In genomic region chr3L:19649374-19649948, dm6 we compare ENCODE assay signal across 1 fruit fly cellular context.
A peak's percentile ranks its signal among the peaks of the same experiment; 100 is the strongest.
TF ChIP-seq lines count a peak whose summit lies in the region.

Gene Oat (minus strand): TSS chr3L:19649851.

TF ChIP-seq in whole organism, embryonic, 481 proteins besides CTCF, POLR2A, EP300 and RAD21 (continued from another document):
- TF ChIP-seq otp (GFP tag; IDR thresholded peaks at IDR 0.05; lab: Robert Waterston, UW) (0 out of 3 replicates have a peak, but pooled peaks have one; percentile 4), Sry-β (GFP tag; optimal IDR thresholded peaks at IDR 0.05; lab: Kevin White, UChicago) (no peak), CG32532 (GFP tag; IDR thresholded peaks at IDR 0.05; lab: Robert Waterston, UW) (0 out of 2 replicates have a peak, but pooled peaks have one; percentile 12), hb (GFP tag; IDR thresholded peaks at IDR 0.05; lab: Robert Waterston, UW; ENCODE audit: partially characterized antibody) (no peak), CG34376 (GFP tag; optimal IDR thresholded peaks at IDR 0.05; lab: Kevin White, UChicago) (peak; percentile 50), CG34224 (GFP tag; IDR thresholded peaks at IDR 0.05; lab: Robert Waterston, UW; ENCODE audit: partially characterized antibody) (no peak), psq (GFP tag; optimal IDR thresholded peaks at IDR 0.05; lab: Kevin White, UChicago) (no peak), luna (GFP tag; optimal IDR thresholded peaks at IDR 0.05; lab: Kevin White, UChicago) (no peak), stwl (tag; optimal IDR thresholded peaks at IDR 0.05; lab: Kevin White, UChicago) (no peak), lilli (GFP tag; optimal IDR thresholded peaks at IDR 0.05; lab: Kevin White, UChicago) (no peak), CG4404 (GFP tag; IDR thresholded peaks at IDR 0.05; lab: Robert Waterston, UW) (no peak), CG17802 (tag; optimal IDR thresholded peaks at IDR 0.05; lab: Kevin White, UChicago) (no peak), CG2678 (tag; optimal IDR thresholded peaks at IDR 0.05; lab: Kevin White, UChicago) (no peak), Fer1 (GFP tag; optimal IDR thresholded peaks at IDR 0.05; lab: Kevin White, UChicago) (no peak), Jarid2 (GFP tag; optimal IDR thresholded peaks at IDR 0.05; lab: Kevin White, UChicago) (peak; percentile 46), aop (GFP tag; IDR thresholded peaks at IDR 0.05; lab: Robert Waterston, UW) (no peak), NFAT (GFP tag; IDR thresholded peaks at IDR 0.05; lab: Robert Waterston, UW) (peak; percentile 47; the same call in 1 of the 2 replicates), sens (GFP tag; lab: Kevin White, UChicago) (peak; percentile 39), Xrp1 (GFP tag; IDR thresholded peaks at IDR 0.05; lab: Robert Waterston, UW) (no peak), gcm (GFP tag; optimal IDR thresholded peaks at IDR 0.05; lab: Kevin White, UChicago) (no peak), CG14667 (GFP tag; IDR thresholded peaks at IDR 0.05; lab: Robert Waterston, UW) (no peak), Deaf1 (tag; optimal IDR thresholded peaks at IDR 0.05; lab: Kevin White, UChicago) (no peak), ara (GFP tag; IDR thresholded peaks at IDR 0.05; lab: Robert Waterston, UW) (no peak), Atf6 (GFP tag; IDR thresholded peaks at IDR 0.05; lab: Robert Waterston, UW) (peak; percentile 31; the same call in 1 of the 2 replicates), sug (tag; optimal IDR thresholded peaks at IDR 0.05; lab: Kevin White, UChicago) (peak; percentile 79), CG2120 (GFP tag; optimal IDR thresholded peaks at IDR 0.05; lab: Kevin White, UChicago) (no peak), mam (GFP tag; optimal IDR thresholded peaks at IDR 0.05; lab: Kevin White, UChicago) (no peak), CG1024 (GFP tag; IDR thresholded peaks at IDR 0.05; lab: Robert Waterston, UW) (no peak), Eip74EF (GFP tag; optimal IDR thresholded peaks at IDR 0.05; lab: Kevin White, UChicago) (no peak), jing (GFP tag; optimal IDR thresholded peaks at IDR 0.05; lab: Kevin White, UChicago) (no peak), CG12769 (tag; optimal IDR thresholded peaks at IDR 0.05; lab: Kevin White, UChicago) (peak; percentile 55), Myb (GFP tag; optimal IDR thresholded peaks at IDR 0.05; lab: Kevin White, UChicago) (no peak), CG10366 (GFP tag; IDR thresholded peaks at IDR 0.05; lab: Robert Waterston, UW) (no peak), HLH4C (GFP tag; IDR thresholded peaks at IDR 0.05; lab: Robert Waterston, UW; ENCODE audit: partially characterized antibody) (no peak), CG8765 (GFP tag; IDR thresholded peaks at IDR 0.05; lab: Robert Waterston, UW) (peak; percentile 53; the same call in 1 of the 2 replicates), CG1233 (GFP tag; optimal IDR thresholded peaks at IDR 0.05; lab: Kevin White, UChicago) (no peak), Sin3A (optimal IDR thresholded peaks at IDR 0.05; lab: Kevin White, UChicago) (no peak), CG10462 (GFP tag; optimal IDR thresholded peaks at IDR 0.05; lab: Kevin White, UChicago) (no peak), CG7928 (GFP tag; optimal IDR thresholded peaks at IDR 0.05; lab: Kevin White, UChicago) (no peak), CG10147 (GFP tag; optimal IDR thresholded peaks at IDR 0.05; lab: Kevin White, UChicago) (no peak), CG5180 (GFP tag; optimal IDR thresholded peaks at IDR 0.05; lab: Kevin White, UChicago) (peak; percentile 88), CG1529 (GFP tag; optimal IDR thresholded peaks at IDR 0.05; lab: Kevin White, UChicago) (no peak), CG11696 (GFP tag; IDR thresholded peaks at IDR 0.05; lab: Robert Waterston, UW) (no peak), CG6791 (GFP tag; IDR thresholded peaks at IDR 0.05; lab: Robert Waterston, UW; ENCODE audit: partially characterized antibody) (no peak), tll (GFP tag; optimal IDR thresholded peaks at IDR 0.05; lab: Kevin White, UChicago) (no peak), Hr78 (GFP tag; optimal IDR thresholded peaks at IDR 0.05; lab: Kevin White, UChicago) (peak in 1 of 2 experiments; percentile 68), Sry-δ (GFP tag; optimal IDR thresholded peaks at IDR 0.05; lab: Kevin White, UChicago) (no peak), pan (optimal IDR thresholded peaks at IDR 0.05; lab: Kevin White, UChicago) (no peak), pan (GFP tag; optimal IDR thresholded peaks at IDR 0.05 in 1 of 2, IDR thresholded peaks at IDR 0.05 in 1 of 2) (no peak), CG13287 (GFP tag; IDR thresholded peaks at IDR 0.05; lab: Robert Waterston, UW; ENCODE audit: partially characterized antibody) (no peak), ERR (GFP tag; optimal IDR thresholded peaks at IDR 0.05; lab: Kevin White, UChicago) (peak; percentile 43), CG6254 (GFP tag; optimal IDR thresholded peaks at IDR 0.05; lab: Kevin White, UChicago) (no peak), Dref (GFP tag; IDR thresholded peaks at IDR 0.05; lab: Robert Waterston, UW) (no peak), HHEX (GFP tag; optimal IDR thresholded peaks at IDR 0.05; lab: Kevin White, UChicago) (no peak), CG14710 (tag; optimal IDR thresholded peaks at IDR 0.05; lab: Kevin White, UChicago) (no peak), CG12942 (GFP tag; optimal IDR thresholded peaks at IDR 0.05; lab: Kevin White, UChicago) (no peak), CG10543 (GFP tag; optimal IDR thresholded peaks at IDR 0.05; lab: Kevin White, UChicago) (peak; percentile 37), fu2 (GFP tag; optimal IDR thresholded peaks at IDR 0.05; lab: Kevin White, UChicago) (no peak), YL-1 (GFP tag; optimal IDR thresholded peaks at IDR 0.05; lab: Kevin White, UChicago) (no peak), cas (GFP tag; IDR thresholded peaks at IDR 0.05; lab: Robert Waterston, UW) (no peak), CG9727 (GFP tag; optimal IDR thresholded peaks at IDR 0.05; lab: Kevin White, UChicago) (no peak), Bgb (GFP tag; IDR thresholded peaks at IDR 0.05; lab: Robert Waterston, UW; ENCODE audit: partially characterized antibody) (0 out of 2 replicates have a peak, but pooled peaks have one; percentile 8), disco-r (GFP tag; optimal IDR thresholded peaks at IDR 0.05; lab: Kevin White, UChicago) (no peak), Dbx (GFP tag; IDR thresholded peaks at IDR 0.05; lab: Robert Waterston, UW) (peak; percentile 37; the same call in 1 of the 3 replicates)
